Fruit fly (Drosophila melanogaster) S2 (cell line): ENCODE measurements around the gene lawc.

Experiments
- CG8478 ChIP-seq: fragments of >200 bp; optimal IDR thresholded peaks from 2 replicates; lab custom pipeline; 2018
- CTCF ChIP-seq, 2 experiments: fragments of >200 bp; optimal IDR thresholded peaks; 2 replicates each; lab custom pipeline; 2018

The lawc gene

dm6 chrX:8437285-8438110 is 26.0 kb upstream of the lawc start, which contains the start of gene Miga:
Gene Miga (minus strand): TSS chrX:8437820.
- TF ChIP-seq CG8478 (lab: Kevin White, UChicago) = no peak
- no peak for TF ChIP-seq CTCF (optimal IDR thresholded peaks at IDR 0.05; lab: Kevin White, UChicago)

dm6 chrX:8436656-8437284 is 25.3 kb upstream of the lawc start, which contains the start of gene CG1440:
Gene CG1440 (plus strand): TSS chrX:8437057.
- TF ChIP-seq CTCF (optimal IDR thresholded peaks at IDR 0.05; lab: Kevin White, UChicago) (no peak), CG8478 (lab: Kevin White, UChicago) (no peak)

DNA sequence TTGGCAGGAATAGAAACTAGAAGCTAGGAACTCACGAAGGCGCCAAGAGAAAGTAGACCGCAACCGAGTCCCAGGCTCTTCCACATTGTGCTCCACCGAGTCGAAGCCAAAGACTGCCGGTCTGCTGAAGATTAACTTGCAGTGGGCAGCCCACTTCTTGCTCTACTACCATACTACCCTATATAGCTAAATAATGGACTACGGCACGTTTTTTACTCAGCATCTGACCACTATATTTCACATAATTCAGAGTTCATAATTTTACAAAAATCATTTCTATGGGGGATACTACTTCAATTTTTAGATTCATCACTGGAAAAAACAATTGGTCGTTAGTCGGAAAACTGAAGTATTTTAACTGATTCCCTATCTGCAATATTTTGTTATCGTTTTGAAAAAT is 22.3 kb upstream of the lawc start, which contains the start of gene CG32712:
CG32712 (minus strand) TSS at position 101 of the 400 bp plus-strand sequence.
- TF ChIP-seq CG8478 (lab: Kevin White, UChicago) (no peak), CTCF (optimal IDR thresholded peaks at IDR 0.05; lab: Kevin White, UChicago) (no peak)

- TF ChIP-seq CG8478 (lab: Kevin White, UChicago) (no peak), CTCF (optimal IDR thresholded peaks at IDR 0.05; lab: Kevin White, UChicago) (no peak)
Measured at dm6 chrX:8422643-8423042, 11.2 kb upstream of the lawc start.

dm6 chrX:8421449-8421795 is 10.0 kb upstream of the lawc start:
- TF ChIP-seq CTCF (optimal IDR thresholded peaks at IDR 0.05; lab: Kevin White, UChicago) (no peak), CG8478 (lab: Kevin White, UChicago) (no peak)

DNA sequence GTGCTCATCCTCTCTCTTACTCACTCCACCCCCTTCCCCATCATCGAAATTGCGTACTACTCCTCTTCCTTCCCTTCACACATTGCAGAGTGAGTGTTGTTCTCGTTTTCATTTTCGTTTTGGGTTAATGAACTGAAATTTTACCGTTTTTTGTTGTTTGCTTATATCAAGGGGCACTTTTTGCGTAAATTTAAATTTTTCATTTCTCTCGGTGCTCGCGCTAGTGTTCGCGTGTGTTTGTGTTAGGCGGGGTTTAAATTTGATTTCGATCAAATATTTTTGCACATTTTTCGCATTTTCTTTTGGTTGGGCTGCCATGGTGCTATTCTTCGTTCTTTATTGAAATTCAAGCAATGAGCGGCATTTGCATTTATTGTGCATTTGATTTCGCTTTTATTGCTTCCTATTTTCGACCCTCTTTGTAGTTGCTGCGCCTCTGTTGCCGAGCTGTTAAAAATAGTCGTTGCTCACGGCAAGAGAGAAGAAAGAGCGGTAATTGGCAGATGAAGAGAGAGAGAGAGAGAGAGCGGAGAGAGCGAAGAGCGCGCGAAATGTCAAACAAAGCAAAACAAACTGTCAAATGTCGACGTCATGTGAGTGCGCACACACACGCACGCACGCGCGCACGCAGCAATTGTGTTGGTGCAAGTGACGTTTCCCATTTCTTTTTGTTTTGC is 9.5 kb upstream of the lawc start:
- TF ChIP-seq CTCF (optimal IDR thresholded peaks at IDR 0.05; lab: Kevin White, UChicago) (no peak), CG8478 (lab: Kevin White, UChicago) (no peak)

DNA sequence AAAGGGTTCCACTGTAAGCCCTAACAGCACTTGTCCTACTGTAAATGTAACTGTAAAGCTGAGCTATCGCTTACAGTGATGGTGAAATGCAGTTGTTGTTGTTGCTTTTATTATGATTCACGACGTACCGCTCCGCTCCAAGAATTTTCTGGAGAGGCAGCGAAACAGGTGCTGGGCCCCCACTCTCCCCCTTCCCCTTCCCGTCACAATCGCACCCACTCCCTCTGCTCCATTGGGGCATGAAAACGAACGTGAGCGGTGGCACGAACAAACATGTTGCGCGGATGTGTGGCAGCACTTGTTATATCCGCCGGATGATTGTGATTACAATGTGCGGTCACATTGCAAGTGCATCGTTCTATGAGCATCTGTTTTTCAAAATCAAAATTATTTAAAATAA is 8.1 kb upstream of the lawc start:
- no peak for TF ChIP-seq CG8478 (lab: Kevin White, UChicago)
- TF ChIP-seq CTCF (optimal IDR thresholded peaks at IDR 0.05; lab: Kevin White, UChicago) = no peak

dm6 chrX:8416956-8417355 is 5.5 kb upstream of the lawc start:
- TF ChIP-seq CTCF (optimal IDR thresholded peaks at IDR 0.05; lab: Kevin White, UChicago) (no peak), CG8478 (lab: Kevin White, UChicago) (no peak)

DNA sequence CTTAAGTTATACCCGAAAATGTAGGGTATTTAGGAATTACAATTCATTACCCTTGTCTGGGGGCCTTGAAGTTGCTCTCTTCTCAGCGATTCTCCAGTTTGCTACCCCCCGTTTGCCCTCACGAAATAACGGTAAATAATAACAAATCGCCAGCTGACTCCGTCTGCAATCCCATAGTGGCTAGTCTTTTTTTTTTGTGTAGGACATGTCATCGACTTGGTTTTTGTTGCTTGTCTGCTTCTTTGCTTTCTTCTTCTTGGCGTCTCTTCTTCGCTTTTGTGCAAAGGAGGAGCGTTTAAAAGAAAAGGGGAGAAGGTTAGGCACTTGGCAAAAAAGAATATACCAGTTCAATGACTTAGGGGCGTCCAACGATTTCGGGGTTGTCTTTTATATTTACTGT is 4.8 kb upstream of the lawc start:
- TF ChIP-seq CG8478 (lab: Kevin White, UChicago) (no peak), CTCF (optimal IDR thresholded peaks at IDR 0.05; lab: Kevin White, UChicago) (no peak)

- TF ChIP-seq CG8478 (lab: Kevin White, UChicago) = no peak
- no peak for TF ChIP-seq CTCF (optimal IDR thresholded peaks at IDR 0.05; lab: Kevin White, UChicago)
Measured at dm6 chrX:8415605-8416004, 4.1 kb upstream of the lawc start.

DNA sequence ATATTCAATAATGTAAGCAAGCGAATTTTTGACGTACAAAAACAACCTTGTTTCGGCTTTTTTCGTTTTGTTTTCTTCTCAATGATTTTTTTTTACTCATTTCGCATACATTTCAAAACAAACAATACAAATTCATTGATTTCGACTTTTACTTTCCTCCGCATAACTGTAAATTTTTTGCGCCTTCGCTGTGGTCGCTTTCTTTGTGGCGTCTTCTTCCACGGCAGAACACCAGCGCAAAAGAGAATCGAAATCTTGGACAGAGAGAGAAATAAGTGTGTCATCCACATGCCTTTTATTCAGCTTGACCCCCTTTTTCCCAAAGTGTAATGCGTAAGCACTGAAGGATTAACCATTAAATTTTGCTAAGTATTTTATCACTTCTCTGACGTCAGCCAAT is 2.9 kb upstream of the lawc start:
- TF ChIP-seq CTCF (optimal IDR thresholded peaks at IDR 0.05; lab: Kevin White, UChicago) (no peak), CG8478 (lab: Kevin White, UChicago) (no peak)

dm6 chrX:8413513-8414113 is 2.2 kb upstream of the lawc start:
- TF ChIP-seq CTCF (optimal IDR thresholded peaks at IDR 0.05; lab: Kevin White, UChicago) (no peak), CG8478 (lab: Kevin White, UChicago) (no peak)

DNA sequence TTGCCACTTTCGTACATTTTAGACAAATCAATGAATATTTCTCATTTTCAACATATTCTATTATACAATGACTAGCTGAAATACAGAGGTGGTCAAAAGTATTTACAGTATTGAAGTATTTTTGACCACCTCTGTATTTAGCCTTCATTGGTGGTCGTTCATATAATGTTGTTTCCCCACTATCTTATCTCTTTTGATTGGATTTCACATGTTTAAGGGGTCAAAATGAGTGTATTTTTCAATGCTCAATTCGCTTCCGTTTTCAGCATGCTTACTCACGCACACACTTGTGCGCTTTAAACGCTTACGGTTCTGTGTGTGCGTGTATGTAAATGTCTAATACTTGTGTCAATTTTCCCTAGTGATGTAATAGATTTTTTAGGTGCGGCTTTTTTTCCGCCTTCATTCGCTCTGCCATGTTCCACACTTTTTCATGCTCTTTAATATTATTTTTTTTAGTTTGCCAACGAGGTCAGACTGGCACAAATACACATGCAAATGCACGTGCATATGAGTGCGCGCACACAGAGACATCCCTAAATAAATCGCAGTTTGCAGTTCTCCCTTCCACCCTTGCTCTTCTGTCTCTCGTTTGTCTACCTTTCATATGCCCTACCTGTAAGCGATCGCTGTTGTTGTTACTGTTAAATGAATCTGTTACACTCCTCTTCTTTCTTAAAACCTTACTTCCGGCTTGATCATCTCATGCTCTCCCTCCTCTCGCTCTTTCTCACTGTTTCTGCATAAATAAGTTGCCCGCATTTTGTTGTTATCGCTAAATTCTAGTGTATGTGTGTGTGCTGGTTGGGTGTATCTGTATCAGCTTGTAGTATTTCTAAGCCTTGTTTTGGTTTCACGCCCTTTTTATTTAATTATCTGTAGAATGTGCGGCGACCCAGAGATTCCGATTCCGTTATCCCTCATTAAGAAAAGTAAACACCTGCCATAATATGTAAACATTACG is 1.0 kb upstream of the lawc start:
- TF ChIP-seq CTCF (optimal IDR thresholded peaks at IDR 0.05; lab: Kevin White, UChicago) (no peak), CG8478 (lab: Kevin White, UChicago) (no peak)
